Worm (Caenorhabditis elegans): ENCODE data around the gene cah-4.

ce11 chrX:13574029-13574428, 31.7 kb downstream of the cah-4 start:
- TF ChIP-seq him-1 (tag; optimal IDR thresholded peaks at IDR 0.05) (no peak), dao-5 (tag; optimal IDR thresholded peaks at IDR 0.05) (no peak), W03F9.2 (tag; optimal IDR thresholded peaks at IDR 0.05) (no peak)
